Fruit fly (Drosophila melanogaster): ENCODE measurements around the gene CG17270.

Gene CG17270

DNA sequence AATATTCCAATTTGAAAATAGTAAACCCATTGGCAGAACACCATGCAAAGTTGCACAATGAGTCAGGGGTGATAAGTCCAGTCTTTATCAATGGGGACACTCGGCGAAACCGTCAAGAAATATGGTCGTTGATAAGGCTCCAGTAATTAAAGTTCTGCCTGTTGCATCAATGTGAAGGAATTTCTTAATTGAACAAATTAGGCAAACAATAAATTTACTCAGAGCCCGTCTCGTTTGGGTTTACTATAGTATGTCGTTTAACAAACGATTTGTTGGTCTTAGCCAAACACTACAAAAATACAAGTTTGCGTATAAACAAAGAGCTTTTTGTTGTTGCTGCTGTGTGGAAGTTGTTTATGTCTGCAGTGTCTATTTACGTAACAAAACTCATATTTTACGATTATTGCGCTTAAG, 16.0 kb upstream of the CG17270 start:
- TF ChIP-seq vri (GFP tag; optimal IDR thresholded peaks at IDR 0.05) (peak; percentile 53), Eip78C (GFP tag) (peak; percentile 5), CG6808 (GFP tag; optimal IDR thresholded peaks at IDR 0.05) (no peak), fkh (GFP tag; optimal IDR thresholded peaks at IDR 0.05) (peak; percentile 94)

- TF ChIP-seq Blimp-1 (GFP tag; optimal IDR thresholded peaks at IDR 0.05) (no peak), fd85E (GFP tag; optimal IDR thresholded peaks at IDR 0.05) (no peak), cyc (GFP tag; optimal IDR thresholded peaks at IDR 0.05) (peak; percentile 28), topi (GFP tag; optimal IDR thresholded peaks at IDR 0.05) (peak; percentile 6), CG31627 (GFP tag; optimal IDR thresholded peaks at IDR 0.05) (peak; percentile 34), svp (GFP tag) (peak; percentile 80), CG11762 (GFP tag; optimal IDR thresholded peaks at IDR 0.05; ENCODE audit: insufficient read depth) (no peak), fd59A (GFP tag; optimal IDR thresholded peaks at IDR 0.05) (no peak), CG6163 (GFP tag; IDR thresholded peaks at IDR 0.05) (0 out of 3 replicates have a peak, but pooled peaks have one; percentile 29), Hr39 (GFP tag; optimal IDR thresholded peaks at IDR 0.05) (peak; percentile 28), CG34406 (GFP tag; optimal IDR thresholded peaks at IDR 0.05) (peak; percentile 34), CG6808 (GFP tag; optimal IDR thresholded peaks at IDR 0.05) (no peak), CG8319 (GFP tag; optimal IDR thresholded peaks at IDR 0.05) (no peak), CG6276 (GFP tag; optimal IDR thresholded peaks at IDR 0.05) (peak; percentile 3), Eip75B (GFP tag; optimal IDR thresholded peaks at IDR 0.05) (peak; percentile 20), Ets21C (GFP tag; optimal IDR thresholded peaks at IDR 0.05) (no peak), Eip78C (GFP tag) (peak; percentile 85), Sox14 (GFP tag; optimal IDR thresholded peaks at IDR 0.05) (peak; percentile 13), CG3032 (tag; optimal IDR thresholded peaks at IDR 0.05) (no peak), CG4318 (GFP tag; optimal IDR thresholded peaks at IDR 0.05) (peak; percentile 25), Lpt (GFP tag; optimal IDR thresholded peaks at IDR 0.05) (no peak), achi (GFP tag; optimal IDR thresholded peaks at IDR 0.05) (peak; percentile 26), eg (GFP tag; IDR thresholded peaks at IDR 0.05) (peak; percentile 50; the same call in 1 of the 3 replicates), dac (GFP tag; optimal IDR thresholded peaks at IDR 0.05) (no peak), Eip93F (GFP tag; optimal IDR thresholded peaks at IDR 0.05) (peak; percentile 55), acj6 (GFP tag; optimal IDR thresholded peaks at IDR 0.05) (peak; percentile 20), Met (GFP tag; optimal IDR thresholded peaks at IDR 0.05) (peak; percentile 17), CG10631 (GFP tag; optimal IDR thresholded peaks at IDR 0.05) (peak; percentile 18), Sox15 (GFP tag; optimal IDR thresholded peaks at IDR 0.05) (no peak), CG10669 (GFP tag; optimal IDR thresholded peaks at IDR 0.05) (peak; percentile 28), spab (GFP tag; optimal IDR thresholded peaks at IDR 0.05) (no peak), fkh (GFP tag; optimal IDR thresholded peaks at IDR 0.05) (no peak), lz (GFP tag; optimal IDR thresholded peaks at IDR 0.05) (peak; percentile 15), Smox (GFP tag; optimal IDR thresholded peaks at IDR 0.05) (peak; percentile 28), CG8632 (GFP tag; optimal IDR thresholded peaks at IDR 0.05) (peak; percentile 16), CG3919 (GFP tag; optimal IDR thresholded peaks at IDR 0.05) (peak; percentile 21), esn (GFP tag; optimal IDR thresholded peaks at IDR 0.05) (peak; percentile 49), Gug (GFP tag; IDR thresholded peaks at IDR 0.05) (no peak), CG32006 (GFP tag; optimal IDR thresholded peaks at IDR 0.05) (peak; percentile 67), CG15336 (GFP tag; IDR thresholded peaks at IDR 0.05) (peak; percentile 64; the same call in 1 of the 2 replicates), CG11902 (GFP tag; optimal IDR thresholded peaks at IDR 0.05) (no peak), OdsH (GFP tag; optimal IDR thresholded peaks at IDR 0.05) (peak; percentile 55), CG8119 (GFP tag; IDR thresholded peaks at IDR 0.05) (peak; percentile 61; the same call in 2 of the 3 replicates), Hr4 (GFP tag; optimal IDR thresholded peaks at IDR 0.05) (peak; percentile 59), pdm3 (GFP tag; optimal IDR thresholded peaks at IDR 0.05) (peak; percentile 56), Hr38 (GFP tag; optimal IDR thresholded peaks at IDR 0.05) (no peak), Sox102F (GFP tag; optimal IDR thresholded peaks at IDR 0.05) (peak; percentile 56), salr (GFP tag; optimal IDR thresholded peaks at IDR 0.05) (peak in 1 of 2 experiments; percentile 7), CG6854 (GFP tag; optimal IDR thresholded peaks at IDR 0.05) (no peak)
Observed at dm6 chr3R:20833664-20834063, 14.9 kb upstream of the CG17270 start.
